Fruit fly (Drosophila melanogaster): Measurements from ENCODE around the gene nom.

nom gene

dm6 chr3R:8747134-8747870 lies 24.3 kb downstream of the nom start, which contains the start of the genes CG9801 and Nasp (continued):
- TF ChIP-seq CG5180 (GFP tag; optimal IDR thresholded peaks at IDR 0.05) (no peak), Sin3A (optimal IDR thresholded peaks at IDR 0.05) (peak; percentile 84), CG12104 (GFP tag; optimal IDR thresholded peaks at IDR 0.05) (no peak), CG3726 (GFP tag; IDR thresholded peaks at IDR 0.05) (0 out of 3 replicates have a peak, but pooled peaks have one; percentile 9), Gsc (GFP tag; IDR thresholded peaks at IDR 0.05) (no peak), Eip74EF (GFP tag; optimal IDR thresholded peaks at IDR 0.05) (peak in 1 of 2 experiments; percentile 73), CG7556 (GFP tag; optimal IDR thresholded peaks at IDR 0.05) (no peak), Oli (tag; optimal IDR thresholded peaks at IDR 0.05) (no peak), CG15011 (GFP tag; optimal IDR thresholded peaks at IDR 0.05) (peak; percentile 11), slp2 (GFP tag; optimal IDR thresholded peaks at IDR 0.05) (peak; percentile 44), HLH54F (GFP tag; optimal IDR thresholded peaks at IDR 0.05) (peak; percentile 33), YL-1 (GFP tag; optimal IDR thresholded peaks at IDR 0.05) (peak; percentile 58), dpn (GFP tag; optimal IDR thresholded peaks at IDR 0.05) (peak; percentile 29 to 33), dysf (GFP tag; IDR thresholded peaks at IDR 0.05) (0 out of 3 replicates have a peak, but pooled peaks have one; percentile 23), CG3847 (GFP tag; IDR thresholded peaks at IDR 0.05) (peak; percentile 69), ranshi (GFP tag; IDR thresholded peaks at IDR 0.05) (no peak), gcm (GFP tag; optimal IDR thresholded peaks at IDR 0.05) (peak; percentile 42), CG17612 (GFP tag; IDR thresholded peaks at IDR 0.05) (no peak), CG31441 (GFP tag; IDR thresholded peaks at IDR 0.05) (peak; percentile 20; the same call in 1 of the 2 replicates), CG10959 (GFP tag; IDR thresholded peaks at IDR 0.05) (no peak), CG14050 (GFP tag; IDR thresholded peaks at IDR 0.05) (no peak), CG14965 (GFP tag; optimal IDR thresholded peaks at IDR 0.05; ENCODE audit: borderline replicate concordance) (no peak), CG10209 (GFP tag; optimal IDR thresholded peaks at IDR 0.05) (peak; percentile 13), Pdp1 (GFP tag; optimal IDR thresholded peaks at IDR 0.05) (peak in 1 of 2 experiments; percentile 29), CG16815 (GFP tag; optimal IDR thresholded peaks at IDR 0.05) (no peak), CG4360 (GFP tag; IDR thresholded peaks at IDR 0.05) (no peak), kni (GFP tag; optimal IDR thresholded peaks at IDR 0.05) (peak; percentile 44), so (GFP tag; IDR thresholded peaks at IDR 0.05) (peak; percentile 48; the same call in 1 of the 3 replicates), Lhr (GFP tag; optimal IDR thresholded peaks at IDR 0.05) (peak; percentile 88), toy (GFP tag; IDR thresholded peaks at IDR 0.05) (no peak), sd (tag; optimal IDR thresholded peaks at IDR 0.05) (peak; percentile 56), chinmo (GFP tag; IDR thresholded peaks at IDR 0.05; ENCODE audit: partially characterized antibody) (peak; percentile 82; the same call in 2 of the 4 replicates), CG12071 (GFP tag; optimal IDR thresholded peaks at IDR 0.05) (peak; percentile 51), CG4820 (GFP tag; optimal IDR thresholded peaks at IDR 0.05) (no peak), Fer3 (tag; optimal IDR thresholded peaks at IDR 0.05) (no peak), sug (tag; optimal IDR thresholded peaks at IDR 0.05) (no peak), CG18262 (tag; optimal IDR thresholded peaks at IDR 0.05) (no peak), CG8944 (GFP tag; optimal IDR thresholded peaks at IDR 0.05) (peak; percentile 10), CG12942 (GFP tag; optimal IDR thresholded peaks at IDR 0.05) (no peak), CG3281 (GFP tag; optimal IDR thresholded peaks at IDR 0.05) (peak; percentile 11), Nf-YA (GFP tag; IDR thresholded peaks at IDR 0.05) (no peak), Ets65A (GFP tag) (peak; percentile 49), CG3995 (GFP tag; optimal IDR thresholded peaks at IDR 0.05) (peak; percentile 67), CG4854 (GFP tag; optimal IDR thresholded peaks at IDR 0.05) (no peak), hkb (optimal IDR thresholded peaks at IDR 0.05) (no peak), hkb (GFP tag; IDR thresholded peaks at IDR 0.05) (peak; percentile 24; the same call in 1 of the 2 replicates), HmgD (GFP tag; optimal IDR thresholded peaks at IDR 0.05) (peak; percentile 52), CG10543 (GFP tag; optimal IDR thresholded peaks at IDR 0.05) (peak; percentile 26), Dbx (GFP tag; IDR thresholded peaks at IDR 0.05) (peak; percentile 36; the same call in 1 of the 3 replicates), pros (GFP tag; optimal IDR thresholded peaks at IDR 0.05) (peak; percentile 2)

Data from whole organism, embryonic.